Fruit fly (Drosophila melanogaster): ENCODE results near the gene CG33687.

DNA sequence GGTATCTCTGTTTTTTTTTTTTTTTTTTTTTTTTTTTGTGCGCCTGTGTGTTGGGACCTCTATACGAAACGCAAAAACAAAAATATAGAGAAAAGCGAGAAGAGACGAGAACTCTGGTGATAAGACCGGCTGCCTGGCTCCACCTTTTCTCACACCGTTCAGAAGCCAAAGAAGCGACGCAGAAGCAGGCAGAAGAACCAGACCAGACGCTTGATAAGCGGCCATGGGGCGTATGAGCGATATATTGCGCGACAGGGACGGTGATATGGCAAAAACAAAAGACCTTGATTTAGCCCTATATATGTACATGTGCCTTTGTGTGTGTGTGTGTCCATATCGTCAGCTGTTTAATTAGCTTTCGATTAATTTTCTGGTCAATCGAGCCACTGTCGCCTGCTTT lies 36.5 kb upstream of the CG33687 start:
- TF ChIP-seq Abd-B (GFP tag; optimal IDR thresholded peaks at IDR 0.05): no peak
- no peak for TF ChIP-seq Sp1 (GFP tag; optimal IDR thresholded peaks at IDR 0.05)
- TF ChIP-seq Dfd (GFP tag; optimal IDR thresholded peaks at IDR 0.05): no peak
- TF ChIP-seq GATAd (GFP tag; optimal IDR thresholded peaks at IDR 0.05): no peak
- TF ChIP-seq CG9705 (GFP tag; optimal IDR thresholded peaks at IDR 0.05): no peak
- no peak for TF ChIP-seq sage (GFP tag; optimal IDR thresholded peaks at IDR 0.05)
- TF ChIP-seq Hr78 (GFP tag; optimal IDR thresholded peaks at IDR 0.05): no peak
- TF ChIP-seq Myc (optimal IDR thresholded peaks at IDR 0.05): no peak
- no peak for TF ChIP-seq rgr (GFP tag; optimal IDR thresholded peaks at IDR 0.05)
